Worm (Caenorhabditis elegans): ENCODE data around the gene C35A5.8.

ce11 chrV:10493150-10493549 lies 32.6 kb downstream of the C35A5.8 start, which contains the start of gene ugt-33:
- TF ChIP-seq tab-1 (GFP tag; IDR thresholded peaks at IDR 0.05), result no peak
- TF ChIP-seq ztf-23 (GFP tag; IDR thresholded peaks at IDR 0.05), result no peak
- TF ChIP-seq ztf-29 (GFP tag; IDR thresholded peaks at IDR 0.05), result no peak

All from whole organism, midembryonic.